Fruit fly (Drosophila melanogaster): ENCODE data around the gene mbm.

The mbm gene

DNA sequence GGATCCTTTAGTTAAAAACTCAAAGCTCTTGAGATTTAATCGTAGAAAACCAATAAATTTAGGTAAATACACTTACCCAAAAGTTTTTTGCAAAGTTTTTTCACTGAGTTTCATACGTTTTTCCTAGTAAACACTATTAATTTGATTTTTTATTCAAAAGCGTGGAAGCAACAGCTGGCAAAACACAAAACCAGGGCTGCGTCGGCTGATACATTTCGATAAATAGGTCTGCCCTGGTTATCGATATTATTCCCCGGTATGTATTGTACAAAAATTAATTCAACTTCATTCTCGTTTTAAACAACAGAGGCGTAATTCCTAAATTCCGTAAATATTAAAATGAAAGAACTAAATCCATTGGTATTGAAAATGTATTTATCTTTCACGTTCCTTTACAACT, 2.0 kb downstream of the mbm start, which contains the start of gene Dus1:
Gene Dus1, minus strand, starts transcription at position 192 of the 400 bp plus-strand sequence.
- peak; percentile 55 for TF ChIP-seq CG17801 (GFP tag; optimal IDR thresholded peaks at IDR 0.05; ENCODE audit: partially characterized antibody)

DNA sequence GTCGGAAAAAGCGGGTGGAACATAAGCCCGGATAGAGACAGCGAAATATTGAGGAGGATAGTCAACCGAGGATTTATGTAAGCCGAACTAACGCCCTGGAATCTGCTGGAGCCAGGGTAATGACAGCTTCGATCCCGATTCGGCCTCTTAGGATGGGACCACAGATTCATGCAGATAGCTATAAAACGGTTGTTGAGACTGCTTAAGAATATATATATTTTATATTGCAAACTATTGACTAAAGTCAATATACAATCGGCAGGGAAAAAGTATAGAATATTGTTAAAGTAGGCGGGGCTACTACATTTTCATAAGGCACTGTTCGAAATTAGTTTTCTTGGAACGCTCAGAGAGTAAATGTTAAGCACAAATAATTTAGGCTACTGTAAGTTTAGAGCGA, 4.7 kb downstream of the mbm start, which contains the start of gene CG3345:
Gene CG3345, plus strand, starts transcription at position 301 of the 400 bp plus-strand sequence.
- TF ChIP-seq CG17801 (GFP tag; optimal IDR thresholded peaks at IDR 0.05; ENCODE audit: partially characterized antibody) = no peak

DNA sequence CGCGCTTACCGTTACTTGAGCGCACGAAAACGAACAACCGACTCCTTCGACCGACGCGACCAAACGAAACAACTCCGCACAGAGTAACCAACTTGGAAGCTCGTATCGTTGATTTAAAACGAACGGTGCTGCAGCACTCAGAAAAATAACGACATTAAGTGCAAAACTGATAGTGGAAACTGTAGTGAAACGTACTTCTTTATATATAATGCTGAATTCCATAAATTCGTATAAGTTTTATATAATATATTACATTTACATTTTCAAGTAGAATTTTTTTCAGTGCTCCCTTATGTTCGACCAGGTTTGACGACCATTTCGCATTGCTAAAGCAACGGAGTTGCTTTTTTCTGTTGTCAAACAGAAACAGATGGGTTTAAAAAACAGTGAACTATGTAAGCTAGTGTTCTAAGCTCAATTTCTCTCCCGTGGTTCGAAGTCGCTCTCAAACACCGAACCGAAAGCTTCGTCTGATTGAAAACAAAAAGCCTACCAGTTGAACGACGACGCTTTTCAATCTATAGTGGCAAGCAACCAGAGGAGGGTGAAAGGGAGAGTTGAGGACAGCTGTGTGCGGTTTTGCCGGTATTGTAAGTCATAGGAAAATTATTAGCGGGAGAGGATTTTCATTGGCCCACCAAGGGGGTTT, 6.0 kb downstream of the mbm start, which contains the start of gene CG17075:
Gene CG17075, minus strand, starts transcription at position 65 of the 649 bp plus-strand sequence.
- TF ChIP-seq CG17801 (GFP tag; optimal IDR thresholded peaks at IDR 0.05; ENCODE audit: partially characterized antibody) = no peak

DNA sequence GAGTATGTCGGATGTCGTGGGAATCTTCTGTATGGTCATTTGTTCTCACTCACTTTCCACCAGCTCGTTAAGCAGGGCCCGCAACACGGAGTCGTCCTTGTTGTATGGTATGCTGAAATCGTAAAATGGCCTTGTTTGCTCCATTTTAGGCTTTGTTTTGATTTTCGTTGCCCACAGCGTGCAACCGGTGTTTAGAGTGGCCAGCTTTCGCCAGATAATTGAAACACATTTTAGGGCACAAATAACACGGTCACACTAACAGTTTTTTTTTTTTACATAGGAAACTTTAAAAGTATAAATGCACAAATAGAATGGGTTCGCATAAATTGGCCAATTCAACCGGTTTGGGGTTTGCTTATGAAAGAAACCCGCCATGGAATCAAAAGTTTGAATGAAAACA, 21.3 kb downstream of the mbm start, which contains the start of gene Rpp30:
Gene Rpp30, minus strand, starts transcription at position 200 of the 400 bp plus-strand sequence.
- no peak for TF ChIP-seq CG17801 (GFP tag; optimal IDR thresholded peaks at IDR 0.05; ENCODE audit: partially characterized antibody)

DNA sequence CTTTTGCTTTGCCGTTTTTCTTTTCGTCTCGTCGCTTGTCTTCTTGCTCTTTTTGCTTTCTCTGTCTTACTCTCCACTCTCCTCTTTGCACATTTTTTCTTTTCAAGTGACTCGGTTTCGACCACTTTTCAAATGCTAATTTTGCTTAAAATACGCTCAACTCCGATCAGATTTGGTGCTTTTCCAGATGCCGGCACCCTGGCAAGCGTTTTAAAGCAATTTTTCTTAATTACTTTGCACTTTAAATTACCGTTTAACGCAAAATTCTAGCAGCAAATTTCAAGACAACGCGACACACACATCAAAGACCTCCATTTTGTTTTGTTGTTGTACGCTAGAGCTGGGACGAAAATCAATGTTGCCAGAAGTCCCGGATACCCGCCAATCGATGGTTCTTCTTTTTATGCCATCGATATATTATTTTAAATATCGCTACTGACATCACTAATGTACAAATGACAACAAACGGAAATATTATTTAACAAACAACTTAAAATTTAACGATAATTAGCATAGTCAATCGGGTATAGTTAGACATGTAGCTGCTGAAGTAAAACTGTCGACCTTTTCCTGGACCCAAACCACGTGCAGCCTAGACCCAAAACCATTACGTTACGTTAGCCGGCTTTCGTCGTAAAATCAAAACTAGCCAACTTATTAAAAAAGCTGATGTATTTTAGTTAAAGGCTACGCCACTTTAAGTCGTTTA, 22.9 kb downstream of the mbm start, which contains the start of gene kis:
Gene kis, minus strand, starts transcription at position 317 of the 709 bp plus-strand sequence.
- TF ChIP-seq CG17801 (GFP tag; optimal IDR thresholded peaks at IDR 0.05; ENCODE audit: partially characterized antibody) = peak; percentile 75

DNA sequence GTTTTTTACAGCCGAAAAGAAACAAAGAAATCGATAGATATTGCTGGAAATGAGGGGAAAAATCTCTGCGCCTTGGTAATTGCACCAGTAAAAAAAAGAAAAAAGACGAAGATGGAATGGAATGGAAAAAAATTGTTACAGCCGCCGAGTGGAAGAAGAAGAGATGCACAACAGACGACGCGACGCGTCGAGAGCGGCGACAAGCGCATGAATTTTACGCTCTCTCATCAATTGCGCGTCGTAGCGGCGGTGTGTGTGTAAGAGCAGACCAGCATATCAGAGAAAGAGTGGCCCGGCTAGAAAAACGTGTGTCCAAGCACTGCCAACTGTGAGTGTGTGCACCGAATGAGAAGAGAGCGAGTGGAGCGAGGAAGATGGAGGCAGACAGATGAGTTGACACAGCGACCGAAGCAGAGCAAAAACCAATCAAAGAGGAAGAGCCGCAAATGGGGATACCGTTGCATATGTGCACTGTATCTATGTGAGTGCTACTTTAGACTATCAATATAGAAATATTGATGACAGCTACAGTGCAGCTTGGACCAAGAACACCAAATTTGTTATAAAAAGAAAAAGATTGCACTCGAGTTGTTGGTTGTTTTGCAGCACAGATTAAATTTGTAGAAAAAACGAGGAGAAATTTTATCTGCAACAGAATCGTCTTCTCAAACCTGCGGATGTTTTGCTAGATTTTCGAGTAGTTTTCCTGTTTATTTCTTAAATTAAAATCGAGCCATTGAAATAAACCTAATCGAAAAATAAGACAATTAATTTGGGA, 24.3 kb downstream of the mbm start:
- no peak for TF ChIP-seq CG17801 (GFP tag; optimal IDR thresholded peaks at IDR 0.05; ENCODE audit: partially characterized antibody)

DNA sequence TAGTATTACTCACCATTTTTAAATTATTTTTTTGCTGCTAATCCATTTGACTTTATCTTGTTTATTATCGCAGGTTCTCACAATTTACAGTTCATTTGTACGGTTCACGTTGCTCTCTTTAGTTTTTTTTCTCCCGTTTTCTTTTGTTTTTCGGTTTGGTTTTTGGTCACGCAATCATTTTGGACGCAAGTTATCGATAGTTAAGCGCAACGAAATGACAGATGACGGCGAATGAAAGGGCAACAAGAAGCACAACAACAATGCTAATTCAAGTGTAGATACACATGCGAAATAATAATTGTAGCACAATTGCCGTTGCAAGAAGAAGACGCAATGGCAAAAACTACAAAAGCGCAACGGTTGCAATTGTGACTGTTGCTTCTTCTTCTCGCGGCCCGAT, 24.9 kb downstream of the mbm start:
- TF ChIP-seq CG17801 (GFP tag; optimal IDR thresholded peaks at IDR 0.05; ENCODE audit: partially characterized antibody) = no peak

DNA sequence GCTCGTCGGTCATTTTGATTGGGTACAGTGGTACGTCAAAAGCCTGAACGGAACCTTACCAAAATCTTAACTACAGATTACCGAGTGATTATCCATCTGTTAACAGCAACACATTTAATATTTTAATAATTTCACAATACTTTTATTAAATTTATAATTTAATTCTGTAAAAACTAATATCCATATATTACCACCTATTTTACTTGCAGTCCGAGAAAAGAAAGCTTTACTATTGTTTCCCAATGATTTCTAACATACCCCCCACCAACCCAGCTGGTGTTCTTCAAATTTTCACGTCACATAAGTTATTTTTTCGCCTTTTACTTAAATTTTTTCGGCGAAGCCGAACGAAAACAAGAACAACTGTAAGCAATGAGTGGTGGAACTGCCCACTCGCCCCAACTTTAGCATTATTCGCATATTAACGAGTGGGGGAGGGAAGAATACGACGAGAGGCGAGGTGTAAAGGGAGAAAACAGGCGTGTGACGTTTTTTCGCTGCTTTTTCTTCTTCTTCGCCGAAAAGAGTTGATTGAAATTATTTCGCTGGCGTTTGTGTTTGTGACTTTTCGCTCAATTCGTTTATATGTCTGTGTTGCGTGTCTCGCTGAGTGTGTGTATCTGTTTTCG, 25.6 kb downstream of the mbm start:
- no peak for TF ChIP-seq CG17801 (GFP tag; optimal IDR thresholded peaks at IDR 0.05; ENCODE audit: partially characterized antibody)

DNA sequence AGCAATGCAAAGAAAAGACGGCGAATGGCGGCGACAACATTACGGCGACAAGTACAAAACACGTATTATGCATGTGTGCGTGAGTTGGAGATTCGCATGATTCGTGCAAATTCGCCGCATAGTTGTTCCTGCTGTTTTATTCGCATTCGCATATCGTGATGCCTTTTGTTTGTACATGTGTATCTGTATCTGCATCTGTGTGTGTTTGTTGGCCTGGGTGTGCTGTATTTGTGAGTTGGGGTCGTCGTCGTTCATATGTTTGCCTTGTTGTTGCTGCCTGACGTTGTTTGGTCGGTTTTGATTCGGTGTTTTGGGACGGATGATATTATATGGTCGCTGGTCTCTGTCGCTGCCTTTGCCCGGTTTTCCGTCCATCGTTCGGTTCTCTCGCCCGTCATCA, 26.1 kb downstream of the mbm start:
- no peak for TF ChIP-seq CG17801 (GFP tag; optimal IDR thresholded peaks at IDR 0.05; ENCODE audit: partially characterized antibody)

DNA sequence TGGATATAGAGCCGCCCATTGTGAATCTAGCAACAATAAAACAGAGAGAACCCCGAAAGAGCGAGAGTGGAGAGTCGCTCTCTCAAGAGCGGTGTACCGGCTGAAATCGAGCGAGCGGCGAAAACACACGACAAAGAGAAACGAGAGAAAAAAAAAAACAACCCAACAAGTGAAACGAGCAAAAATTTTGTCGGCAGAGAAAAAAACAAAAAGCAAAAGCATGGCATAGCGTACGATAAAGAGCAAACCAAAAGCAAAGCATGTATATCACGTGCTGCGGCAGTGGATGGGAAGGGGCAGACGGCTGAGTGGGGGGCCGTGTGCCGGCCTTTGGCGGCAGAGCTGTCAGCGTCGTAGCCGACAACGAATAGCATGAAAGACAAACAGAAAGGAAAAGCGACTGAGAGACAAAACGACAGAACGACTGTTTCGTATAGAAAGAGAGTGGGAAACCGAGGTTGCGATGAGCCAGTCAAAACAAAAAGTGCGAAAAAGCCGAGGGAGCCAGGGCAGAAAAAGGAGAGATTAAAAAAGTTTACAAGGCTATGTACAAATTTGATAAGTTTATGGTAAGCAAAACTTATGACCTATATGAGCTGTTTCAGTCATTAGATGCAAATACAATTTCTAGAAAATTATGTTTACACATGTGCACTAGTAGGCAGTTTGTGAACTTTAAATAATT, 26.7 kb downstream of the mbm start:
- TF ChIP-seq CG17801 (GFP tag; optimal IDR thresholded peaks at IDR 0.05; ENCODE audit: partially characterized antibody) = peak; percentile 79

DNA sequence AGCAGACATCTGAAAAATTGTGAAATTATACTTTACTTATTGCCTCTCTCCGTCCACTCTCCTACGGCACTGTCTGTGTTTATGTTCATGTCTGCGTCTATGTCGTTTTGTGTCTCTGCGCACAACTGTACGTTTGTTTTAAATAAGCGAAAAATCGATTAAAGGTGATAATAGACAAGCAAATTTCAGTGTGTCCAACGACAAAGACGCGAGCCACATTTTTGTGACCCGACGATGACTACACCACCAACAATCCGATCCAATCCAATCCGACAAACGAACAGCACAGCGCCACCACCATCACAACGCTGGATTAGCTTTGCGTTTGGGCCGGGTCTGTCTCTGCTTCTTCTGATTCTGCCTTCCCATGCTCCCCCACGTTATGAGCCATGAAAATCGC, 29.0 kb downstream of the mbm start:
- TF ChIP-seq CG17801 (GFP tag; optimal IDR thresholded peaks at IDR 0.05; ENCODE audit: partially characterized antibody) = no peak

DNA sequence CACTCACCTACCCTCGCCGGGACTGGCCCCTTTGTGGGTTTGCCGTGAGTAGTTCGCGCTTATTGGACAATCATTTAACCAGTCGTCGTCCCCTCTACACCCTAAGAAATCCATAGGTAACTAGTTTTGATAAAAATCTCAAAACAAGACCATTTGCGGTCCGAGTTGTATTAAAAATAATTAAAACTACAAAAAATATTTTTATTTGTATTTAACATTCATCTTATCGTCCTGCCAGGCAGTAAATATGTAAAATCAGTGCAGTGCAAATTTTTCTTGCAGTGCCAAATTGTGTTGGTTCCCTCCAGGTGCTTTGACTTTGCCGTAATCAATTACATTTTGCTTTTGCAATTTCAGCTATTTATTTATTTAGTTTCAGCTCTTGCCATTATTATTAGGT, 29.7 kb downstream of the mbm start:
- no peak for TF ChIP-seq CG17801 (GFP tag; optimal IDR thresholded peaks at IDR 0.05; ENCODE audit: partially characterized antibody)

DNA sequence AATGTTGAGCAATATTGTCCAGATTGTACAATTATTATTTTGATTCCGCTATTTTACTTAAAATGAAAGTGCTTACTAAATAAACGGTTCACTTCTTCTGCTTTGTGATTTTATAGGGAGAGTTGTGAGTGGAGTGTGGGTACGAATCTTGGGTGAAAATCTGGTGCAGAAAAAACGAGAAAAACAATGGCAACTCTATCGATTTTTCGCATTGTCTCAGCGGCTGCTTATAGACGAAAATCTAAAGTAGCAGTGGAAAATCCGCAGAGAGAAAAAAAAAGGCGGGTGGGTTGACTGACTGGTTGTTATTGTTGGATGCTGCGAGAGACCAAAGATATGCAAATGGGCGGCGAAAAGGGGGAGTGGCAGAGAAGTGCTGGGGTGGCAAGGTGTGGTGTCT, 30.4 kb downstream of the mbm start:
- TF ChIP-seq CG17801 (GFP tag; optimal IDR thresholded peaks at IDR 0.05; ENCODE audit: partially characterized antibody) = no peak

DNA sequence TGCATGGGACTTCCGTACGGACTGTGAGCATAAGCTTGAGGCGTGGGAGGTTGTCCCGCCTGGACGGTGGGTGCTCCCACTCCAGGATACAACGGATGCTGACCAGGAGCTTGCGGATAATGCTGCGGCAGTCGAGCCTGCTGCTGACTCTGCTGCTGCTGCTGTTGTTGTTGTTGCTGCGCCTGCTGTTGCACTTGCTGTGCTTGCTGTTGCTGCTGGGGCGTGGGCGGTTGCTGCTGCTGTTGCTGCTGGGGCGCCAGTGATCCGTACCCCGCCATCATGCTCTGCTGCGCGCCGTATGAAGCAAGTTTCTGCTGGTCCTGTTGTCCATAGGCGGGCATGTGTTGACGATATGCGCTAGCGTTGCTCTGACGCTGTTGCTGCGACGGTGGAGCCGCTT, 32.1 kb downstream of the mbm start:
- TF ChIP-seq CG17801 (GFP tag; optimal IDR thresholded peaks at IDR 0.05; ENCODE audit: partially characterized antibody) = no peak

Measured in ovary, adult (tissue).